Worm (Caenorhabditis elegans) whole organism, early embryonic: Measurements from ENCODE around the gene R02E4.1.

Source experiments
- B0310.2 ChIP-seq: sonication (generic microtip); optimal IDR thresholded peaks from 2 replicates; lab custom pipeline; 2016; ENCODE audit warnings: mild to moderate bottlenecking, missing genetic modification characterization, missing compliant biosample characterization
- F13C5.2 ChIP-seq: sonication (generic microtip); optimal IDR thresholded peaks from 2 replicates; lab custom pipeline; 2017; ENCODE audit warnings: mild to moderate bottlenecking, missing genetic modification characterization, inconsistent platforms, missing compliant biosample characterization
- aly-1 ChIP-seq: sonication (generic microtip); optimal IDR thresholded peaks from 2 replicates; lab custom pipeline; 2016; ENCODE audit warnings: missing genetic modification characterization, missing compliant biosample characterization
- ama-1 ChIP-seq: fragments of 150-350 bp; optimal IDR thresholded peaks from 2 replicates; lab custom pipeline; 2014
- ceh-13 ChIP-seq: fragments of 200-800 bp; sonication (Bioruptor generic); optimal IDR thresholded peaks from 2 replicates; lab custom pipeline; 2018; ENCODE audit warnings: mild to moderate bottlenecking, missing genetic modification characterization, missing compliant biosample characterization
- ceh-36 ChIP-seq: sonication (generic microtip); optimal IDR thresholded peaks from 2 replicates; lab custom pipeline; 2016; ENCODE audit warnings: missing genetic modification characterization, inconsistent platforms, missing compliant biosample characterization
- ets-7 ChIP-seq: sonication (generic microtip); optimal IDR thresholded peaks from 2 replicates; lab custom pipeline; 2016; ENCODE audit warnings: missing genotype, missing genetic modification characterization, missing compliant biosample characterization
- flt-1 ChIP-seq: fragments of 200-800 bp; sonication (Bioruptor generic); IDR thresholded peaks from 2 replicates; pipeline ENCODE4 v1.3.6; 2022; ENCODE audit warnings: missing genetic modification characterization, missing compliant biosample characterization
- hmbx-1 ChIP-seq: sonication (generic microtip); optimal IDR thresholded peaks from 2 replicates; lab custom pipeline; 2016; ENCODE audit warnings: mild to moderate bottlenecking, missing genetic modification characterization, missing compliant biosample characterization
- hmg-4 ChIP-seq: fragments of 200-800 bp; sonication (Bioruptor generic); optimal IDR thresholded peaks from 2 replicates; lab custom pipeline; 2018; ENCODE audit warnings: mild to moderate bottlenecking, missing genetic modification characterization, missing compliant biosample characterization
- hnd-1 ChIP-seq: sonication (generic microtip); optimal IDR thresholded peaks from 2 replicates; lab custom pipeline; 2016; ENCODE audit warnings: missing genetic modification characterization, missing compliant biosample characterization
- pes-1 ChIP-seq: fragments of 200-800 bp; sonication (Bioruptor generic); IDR thresholded peaks from 2 replicates; pipeline ENCODE4 v1.3.6; 2022; ENCODE audit warnings: missing genetic modification reagents, missing genetic modification characterization, missing compliant biosample characterization
- scrt-1 ChIP-seq: fragments of 200-800 bp; sonication (Bioruptor generic); IDR thresholded peaks from 2 replicates; pipeline ENCODE4 v1.3.6; 2022; ENCODE audit warnings: missing genetic modification characterization, missing compliant biosample characterization
- sea-1 ChIP-seq: fragments of 200-800 bp; sonication (Bioruptor generic); conservative IDR thresholded peaks from 2 replicates; pipeline ENCODE4 v1.3.6; 2022; ENCODE audit warnings: missing genetic modification characterization, missing compliant biosample characterization
- tbx-11 ChIP-seq: fragments of 200-800 bp; sonication (Bioruptor generic); IDR thresholded peaks from 2 replicates; pipeline ENCODE4 v1.3.6; 2022; ENCODE audit warnings: missing genetic modification characterization, missing compliant biosample characterization
- tbx-37 ChIP-seq: fragments of 200-800 bp; sonication (Bioruptor generic); conservative IDR thresholded peaks from 2 replicates; pipeline ENCODE4 v1.3.6; 2022; ENCODE audit warnings: missing genetic modification reagents, missing genetic modification characterization, missing compliant biosample characterization
- tra-4 ChIP-seq: sonication (generic microtip); optimal IDR thresholded peaks from 2 replicates; lab custom pipeline; 2017; ENCODE audit warnings: missing genetic modification characterization, missing compliant biosample characterization

The R02E4.1 gene

ce11 chrX:4139593-4140565 is 35.5 kb upstream of the R02E4.1 start, which contains the start of gene ZK470.4:
Gene ZK470.4 (minus strand): TSS chrX:4139767.
- TF ChIP-seq hmbx-1 (tag; lab: Kevin White, UChicago) (no peak), ceh-13 (GFP tag; lab: Kevin White, UChicago) (no peak), scrt-1 (GFP tag; lab: Robert Waterston, UW) (no peak), aly-1 (no peak), tra-4 (tag; lab: Kevin White, UChicago) (no peak), ama-1 (lab: Kevin White, UChicago) (no peak), ceh-36 (tag; lab: Kevin White, UChicago) (no peak), tbx-37 (GFP tag; lab: Robert Waterston, UW) (no peak), pes-1 (GFP tag; lab: Robert Waterston, UW) (no peak), hmg-4 (GFP tag; lab: Kevin White, UChicago) (no peak), ets-7 (no peak), hnd-1 (tag; lab: Kevin White, UChicago) (no peak), sea-1 (GFP tag; lab: Robert Waterston, UW) (no peak), flt-1 (GFP tag; lab: Robert Waterston, UW) (no peak), tbx-11 (GFP tag; lab: Robert Waterston, UW) (no peak), F13C5.2 (tag; lab: Kevin White, UChicago) (no peak), B0310.2 (tag; lab: Kevin White, UChicago) (no peak)

DNA sequence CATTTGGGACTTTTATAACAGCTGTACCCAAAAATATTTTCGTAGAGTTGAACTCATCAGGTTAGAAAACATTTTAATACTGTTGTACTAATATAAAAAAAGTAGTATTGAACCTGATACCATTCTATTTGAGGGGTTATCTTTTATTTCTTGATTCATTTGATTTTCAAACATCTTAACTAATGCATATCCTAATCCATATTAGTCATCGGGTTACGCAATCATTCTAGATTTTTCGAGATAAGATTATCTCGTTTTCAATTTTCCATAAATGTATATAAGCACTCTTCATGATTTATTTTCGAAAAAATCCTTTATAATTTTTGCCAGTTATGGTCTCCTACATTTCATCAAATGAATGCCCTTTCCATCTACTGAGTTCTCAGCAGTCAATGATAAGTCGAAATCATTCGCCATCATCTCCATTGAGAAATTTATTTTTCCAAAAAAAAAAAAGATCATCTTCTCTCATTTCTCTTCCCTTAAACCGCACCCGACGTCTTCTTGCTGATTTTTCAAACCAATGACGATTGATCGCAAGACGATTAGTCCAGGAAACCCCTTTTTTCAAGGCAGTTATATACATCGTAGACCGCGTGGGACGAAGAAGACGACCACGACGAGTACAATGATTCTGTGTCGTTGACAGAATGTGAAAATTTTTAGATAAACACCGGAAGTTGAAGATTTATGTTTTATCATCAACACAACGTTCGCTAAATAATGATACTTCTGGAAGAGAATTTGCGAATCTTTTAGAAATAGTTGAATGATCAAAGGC is 34.3 kb upstream of the R02E4.1 start:
- TF ChIP-seq ama-1 (lab: Kevin White, UChicago) = no peak
- no peak for TF ChIP-seq tra-4 (tag; lab: Kevin White, UChicago)
- TF ChIP-seq ceh-13 (GFP tag; lab: Kevin White, UChicago) = no peak
- TF ChIP-seq B0310.2 (tag; lab: Kevin White, UChicago) = no peak
- no peak for TF ChIP-seq flt-1 (GFP tag; lab: Robert Waterston, UW)
- TF ChIP-seq hmbx-1 (tag; lab: Kevin White, UChicago) = no peak
- no peak for TF ChIP-seq aly-1
- no peak for TF ChIP-seq hmg-4 (GFP tag; lab: Kevin White, UChicago)
- no peak for TF ChIP-seq tbx-11 (GFP tag; lab: Robert Waterston, UW)
- TF ChIP-seq ets-7 = no peak
- no peak for TF ChIP-seq scrt-1 (GFP tag; lab: Robert Waterston, UW)
- no peak for TF ChIP-seq ceh-36 (tag; lab: Kevin White, UChicago)
- no peak for TF ChIP-seq pes-1 (GFP tag; lab: Robert Waterston, UW)
- no peak for TF ChIP-seq F13C5.2 (tag; lab: Kevin White, UChicago)
- no peak for TF ChIP-seq tbx-37 (GFP tag; lab: Robert Waterston, UW)
- TF ChIP-seq sea-1 (GFP tag; lab: Robert Waterston, UW) = no peak
- TF ChIP-seq hnd-1 (tag; lab: Kevin White, UChicago) = no peak

- TF ChIP-seq aly-1 = no peak
- TF ChIP-seq sea-1 (GFP tag; lab: Robert Waterston, UW) = no peak
- no peak for TF ChIP-seq ets-7
- TF ChIP-seq tbx-11 (GFP tag; lab: Robert Waterston, UW) = no peak
Measured at ce11 chrX:4137452-4138164, 33.3 kb upstream of the R02E4.1 start.

DNA sequence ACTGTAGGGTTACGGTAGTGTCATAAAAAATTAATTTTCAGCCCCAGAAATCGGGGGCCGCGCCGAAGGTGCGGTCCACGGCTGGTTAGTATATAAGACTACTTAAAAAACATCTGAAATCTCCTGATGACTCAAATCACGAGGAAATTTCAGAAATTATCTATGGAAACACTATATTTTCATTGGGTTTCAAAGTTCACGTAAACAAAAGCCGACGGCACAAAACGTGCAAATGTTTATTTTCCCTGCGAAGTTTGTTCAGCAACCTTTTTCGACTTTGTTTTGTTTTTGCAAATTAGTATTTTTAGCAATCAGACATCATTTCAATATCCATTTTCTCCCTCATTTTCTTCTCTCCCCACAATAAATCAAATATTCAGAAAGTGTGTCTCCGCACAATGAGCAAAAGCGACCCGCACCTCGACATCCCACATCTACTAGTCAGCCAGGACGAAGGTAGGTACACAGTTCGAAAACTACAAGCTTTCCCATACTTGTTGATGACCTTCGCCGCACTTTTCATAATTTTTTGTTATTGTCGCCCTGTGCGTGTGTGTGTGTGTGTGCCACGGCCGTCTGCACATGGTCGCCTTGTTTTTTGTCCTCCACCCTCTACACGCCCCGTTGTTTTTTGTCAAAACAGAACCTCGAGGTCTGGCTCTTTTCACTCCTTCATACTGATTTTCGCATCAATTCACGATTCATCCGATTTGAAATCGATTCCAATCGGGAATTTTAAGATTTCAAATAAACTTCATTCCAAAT is 32.4 kb upstream of the R02E4.1 start:
- TF ChIP-seq pes-1 (GFP tag; lab: Robert Waterston, UW) = no peak
- no peak for TF ChIP-seq F13C5.2 (tag; lab: Kevin White, UChicago)
- TF ChIP-seq ceh-13 (GFP tag; lab: Kevin White, UChicago) = no peak
- TF ChIP-seq tbx-37 (GFP tag; lab: Robert Waterston, UW) = no peak
- TF ChIP-seq B0310.2 (tag; lab: Kevin White, UChicago) = no peak
- TF ChIP-seq ets-7 = no peak
- no peak for TF ChIP-seq flt-1 (GFP tag; lab: Robert Waterston, UW)

DNA sequence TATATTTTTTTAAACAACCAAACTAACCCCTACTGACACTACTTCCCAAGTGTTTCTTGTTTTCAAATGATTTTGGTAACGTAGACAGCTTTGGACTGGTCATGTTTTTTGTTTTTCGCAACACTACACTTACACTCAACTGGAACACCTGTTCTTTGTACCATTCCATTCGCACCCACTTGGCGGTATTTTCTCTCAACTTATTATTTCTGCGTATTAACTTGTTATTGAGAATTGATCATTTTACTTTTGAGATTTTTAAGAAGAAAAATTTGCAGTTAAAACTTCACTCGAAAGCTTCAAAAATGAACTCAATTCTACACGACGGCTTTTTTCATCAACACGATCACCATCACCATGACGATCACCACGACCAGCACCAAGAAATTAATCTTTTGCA is 30.5 kb upstream of the R02E4.1 start, which contains the start of gene ZK470.2:
Gene ZK470.2 (plus strand): TSS at position 301 of the 400 bp plus-strand sequence.
- no peak for TF ChIP-seq ets-7

DNA sequence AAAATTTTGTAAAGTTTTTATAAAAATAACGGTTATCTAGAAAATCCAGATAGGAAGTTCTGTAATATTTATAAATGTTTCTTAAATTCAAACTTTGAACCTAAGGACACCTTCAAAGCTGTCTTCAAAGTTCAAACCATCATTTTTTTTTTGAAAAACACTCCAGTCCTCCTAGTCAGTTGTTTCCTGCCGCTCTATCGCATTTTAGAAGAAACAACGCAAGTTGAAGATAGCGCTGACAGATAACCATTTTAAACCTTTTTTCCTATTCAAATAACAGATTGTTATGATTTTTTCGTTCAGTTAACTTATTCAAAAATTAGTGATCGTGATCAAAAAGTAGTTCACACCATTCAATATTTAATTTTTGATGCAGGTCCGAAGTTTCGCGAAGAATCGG is 29.0 kb upstream of the R02E4.1 start:
- TF ChIP-seq ceh-36 (tag; lab: Kevin White, UChicago) (no peak), tbx-11 (GFP tag; lab: Robert Waterston, UW) (no peak), hnd-1 (tag; lab: Kevin White, UChicago) (no peak), B0310.2 (tag; lab: Kevin White, UChicago) (no peak), ceh-13 (GFP tag; lab: Kevin White, UChicago) (no peak), scrt-1 (GFP tag; lab: Robert Waterston, UW) (no peak), tra-4 (tag; lab: Kevin White, UChicago) (no peak), pes-1 (GFP tag; lab: Robert Waterston, UW) (no peak), tbx-37 (GFP tag; lab: Robert Waterston, UW) (no peak), F13C5.2 (tag; lab: Kevin White, UChicago) (no peak), hmbx-1 (tag; lab: Kevin White, UChicago) (no peak), hmg-4 (GFP tag; lab: Kevin White, UChicago) (no peak), aly-1 (no peak), sea-1 (GFP tag; lab: Robert Waterston, UW) (no peak), flt-1 (GFP tag; lab: Robert Waterston, UW) (no peak), ama-1 (lab: Kevin White, UChicago) (no peak), ets-7 (no peak)
